Fruit fly (Drosophila melanogaster) whole organism, embryonic: ENCODE results near the gene CG4629.

Experiments
- Adf1 ChIP-seq: fragments of 200-800 bp; sonication (Bioruptor generic); IDR thresholded peaks from 2 replicates; pipeline ENCODE4 v1.3.6; 2022; ENCODE audit warnings: missing biosample characterization, missing genetic modification characterization
- CG10543 ChIP-seq: fragments of 200-800 bp; sonication (Bioruptor generic); optimal IDR thresholded peaks from 3 replicates; lab custom pipeline; 2017; ENCODE audit warnings: missing biosample characterization, mild to moderate bottlenecking, missing genetic modification characterization, moderate library complexity
- CG12299 ChIP-seq: fragments of 200-800 bp; sonication (Bioruptor generic); optimal IDR thresholded peaks from 2 replicates; lab custom pipeline; 2018; ENCODE audit warnings: missing biosample characterization, mild to moderate bottlenecking, missing genetic modification characterization
- CG13123 ChIP-seq: fragments of 200-800 bp; sonication (Bioruptor generic); optimal IDR thresholded peaks from 2 replicates; lab custom pipeline; 2016; ENCODE audit warnings: missing biosample characterization, missing genetic modification characterization
- CG13894 ChIP-seq: fragments of 200-800 bp; sonication (Bioruptor generic); optimal IDR thresholded peaks from 3 replicates; lab custom pipeline; 2018; ENCODE audit warnings: missing biosample characterization, mild to moderate bottlenecking, missing genetic modification characterization, moderate library complexity
- CG1529 ChIP-seq: fragments of 200-800 bp; sonication (Bioruptor generic); optimal IDR thresholded peaks from 3 replicates; lab custom pipeline; 2018; ENCODE audit warnings: missing biosample characterization, missing genetic modification characterization
- CG15601 ChIP-seq: fragments of 200-800 bp; sonication (Bioruptor generic); optimal IDR thresholded peaks from 3 replicates; lab custom pipeline; 2019; ENCODE audit warnings: missing biosample characterization, mild to moderate bottlenecking, missing genetic modification characterization, moderate library complexity
- CG17385 ChIP-seq: fragments of 200-800 bp; sonication (Bioruptor generic); optimal IDR thresholded peaks from 3 replicates; lab custom pipeline; 2018; ENCODE audit warnings: missing biosample characterization, mild to moderate bottlenecking, missing genetic modification characterization
- CG2129 ChIP-seq: fragments of 200-800 bp; sonication (Bioruptor generic); IDR thresholded peaks from 2 replicates; pipeline ENCODE4 v1.3.6; 2022; ENCODE audit warnings: missing biosample characterization, missing genetic modification characterization; ENCODE audit not compliant: partially characterized antibody
- CG2199 ChIP-seq: fragments of 200-800 bp; sonication (Bioruptor generic); IDR thresholded peaks from 3 replicates; pipeline ENCODE4 v1.3.6; 2022; ENCODE audit warnings: missing biosample characterization, missing genetic modification characterization
- CG4360 ChIP-seq: fragments of 200-800 bp; sonication (Bioruptor generic); IDR thresholded peaks from 2 replicates; pipeline ENCODE4 v1.3.6; 2022; ENCODE audit warnings: missing biosample characterization, missing genetic modification characterization
- CG7357 ChIP-seq: fragments of 200-800 bp; sonication (Bioruptor generic); IDR thresholded peaks from 3 replicates; pipeline ENCODE4 v1.3.6; 2022; ENCODE audit warnings: missing biosample characterization, missing genetic modification characterization
- CG7556 ChIP-seq: fragments of 200-800 bp; sonication (Bioruptor generic); optimal IDR thresholded peaks from 2 replicates; lab custom pipeline; 2017; ENCODE audit warnings: missing biosample characterization, mild to moderate bottlenecking, missing genetic modification characterization
- CG9727 ChIP-seq: fragments of 200-800 bp; sonication (Bioruptor generic); optimal IDR thresholded peaks from 3 replicates; lab custom pipeline; 2017; ENCODE audit warnings: missing biosample characterization, mild to moderate bottlenecking, missing genetic modification characterization
- D ChIP-seq, 2 experiments: fragments of 200-800 bp in 1 of 2; fragments of >200 bp in 1 of 2; sonication (Bioruptor generic) in 1 of 2; optimal IDR thresholded peaks; 2 replicates in 1 of 2; 3 replicates in 1 of 2; lab custom pipeline; 2017; ENCODE audit warnings: mild to moderate bottlenecking in 1 of 2, missing biosample characterization in 1 of 2, missing genetic modification characterization in 1 of 2, missing genetic modification reagents in 1 of 2
- D19A ChIP-seq: fragments of 200-800 bp; optimal IDR thresholded peaks from 3 replicates; lab custom pipeline; 2019; ENCODE audit warnings: missing biosample characterization, mild to moderate bottlenecking, missing genetic modification characterization, moderate library complexity
- Dbx ChIP-seq: fragments of 200-800 bp; sonication (Bioruptor generic); IDR thresholded peaks from 3 replicates; pipeline ENCODE4 v1.3.6; 2022; ENCODE audit warnings: missing biosample characterization, missing genetic modification characterization
- Ets65A ChIP-seq: fragments of 200-800 bp; sonication (Bioruptor generic); peaks from one replicate; lab custom pipeline; 2016; ENCODE audit warnings: missing biosample characterization, missing genetic modification characterization
- GATAe ChIP-seq: fragments of 200-800 bp; sonication (Bioruptor generic); conservative IDR thresholded peaks from 2 replicates; pipeline ENCODE4 v1.3.6; 2022; ENCODE audit warnings: missing biosample characterization, missing genetic modification characterization
- HmgZ ChIP-seq: fragments of 200-800 bp; sonication (Bioruptor generic); optimal IDR thresholded peaks from 2 replicates; lab custom pipeline; 2018; ENCODE audit warnings: missing biosample characterization, mild to moderate bottlenecking, missing genetic modification characterization
- Hr78 ChIP-seq, 2 experiments: fragments of 200-800 bp in 1 of 2; fragments of >200 bp in 1 of 2; sonication (Bioruptor generic) in 1 of 2; optimal IDR thresholded peaks; 2 replicates each; lab custom pipeline; 2017 to 2019; ENCODE audit warnings: missing biosample characterization in 2 of 2, missing genetic modification characterization in 2 of 2, mild to moderate bottlenecking in 1 of 2, moderate library complexity in 1 of 2
- MESR4 ChIP-seq: fragments of 200-800 bp; sonication (Bioruptor generic); optimal IDR thresholded peaks from 2 replicates; lab custom pipeline; 2018; ENCODE audit warnings: missing biosample characterization, mild to moderate bottlenecking, missing genetic modification characterization, moderate library complexity
- PHDP ChIP-seq: fragments of 200-800 bp; sonication (Bioruptor generic); optimal IDR thresholded peaks from 3 replicates; lab custom pipeline; 2018; ENCODE audit warnings: missing biosample characterization, mild to moderate bottlenecking, missing genetic modification characterization, moderate library complexity
- Rfx ChIP-seq: fragments of 200-800 bp; sonication (Bioruptor generic); IDR thresholded peaks from 2 replicates; pipeline ENCODE4 v1.3.6; 2022; ENCODE audit warnings: missing biosample characterization, missing genetic modification characterization
- dimm ChIP-seq: fragments of 200-800 bp; sonication (Bioruptor generic); IDR thresholded peaks from 2 replicates; pipeline ENCODE4 v1.3.6; 2022; ENCODE audit warnings: missing biosample characterization, missing genetic modification characterization
- exex ChIP-seq: fragments of 200-800 bp; sonication (Bioruptor generic); optimal IDR thresholded peaks from 4 replicates; lab custom pipeline; 2018; ENCODE audit warnings: missing biosample characterization, mild to moderate bottlenecking, missing genetic modification characterization, moderate library complexity
- eyg ChIP-seq: fragments of 200-800 bp; sonication (Bioruptor generic); optimal IDR thresholded peaks from 3 replicates; lab custom pipeline; 2016; ENCODE audit warnings: missing biosample characterization, missing genetic modification characterization
- gro ChIP-seq: fragments of 200-800 bp; sonication (Bioruptor generic); optimal IDR thresholded peaks from 2 replicates; lab custom pipeline; 2016; ENCODE audit warnings: missing biosample characterization, missing genetic modification characterization
- jumu ChIP-seq: fragments of 200-800 bp; sonication (Bioruptor generic); optimal IDR thresholded peaks from 3 replicates; lab custom pipeline; 2016; ENCODE audit warnings: missing biosample characterization, missing genetic modification characterization
- lab ChIP-seq: fragments of 200-800 bp; sonication (Bioruptor generic); optimal IDR thresholded peaks from 3 replicates; lab custom pipeline; 2017; ENCODE audit warnings: missing biosample characterization, missing genetic modification characterization, mild to moderate bottlenecking, moderate library complexity, missing genetic modification reagents
- oc ChIP-seq: fragments of 200-800 bp; sonication (Bioruptor generic); optimal IDR thresholded peaks from 2 replicates; lab custom pipeline; 2018; ENCODE audit warnings: missing biosample characterization, mild to moderate bottlenecking, missing genetic modification characterization, moderate library complexity
- org-1 ChIP-seq: fragments of 200-800 bp; sonication (Bioruptor generic); optimal IDR thresholded peaks from 2 replicates; lab custom pipeline; 2017; ENCODE audit warnings: missing biosample characterization, missing genetic modification characterization
- peb ChIP-seq: fragments of 200-800 bp; sonication (Bioruptor generic); IDR thresholded peaks from 2 replicates; pipeline ENCODE4 v1.3.6; 2022; ENCODE audit warnings: missing biosample characterization, missing genetic modification characterization
- pfk ChIP-seq: fragments of 200-800 bp; sonication (Bioruptor generic); optimal IDR thresholded peaks from 2 replicates; lab custom pipeline; 2018; ENCODE audit warnings: missing biosample characterization, mild to moderate bottlenecking, missing genetic modification characterization, moderate library complexity
- sc ChIP-seq, 3 experiments: fragments of >200 bp in 2 of 3; fragments of 200-800 bp in 1 of 3; sonication (Bioruptor generic) in 1 of 3; optimal IDR thresholded peaks; 2 replicates in 2 of 3; 3 replicates in 1 of 3; lab custom pipeline; 2017; ENCODE audit warnings: mild to moderate bottlenecking in 1 of 3, missing biosample characterization in 1 of 3, missing genetic modification characterization in 1 of 3, missing genetic modification reagents in 1 of 3
- sd ChIP-seq: fragments of 200-800 bp; sonication (Bioruptor generic); optimal IDR thresholded peaks from 3 replicates; lab custom pipeline; 2018; ENCODE audit warnings: missing biosample characterization, mild to moderate bottlenecking, missing genetic modification characterization, moderate library complexity
- slbo ChIP-seq: fragments of 200-800 bp; sonication (Bioruptor generic); IDR thresholded peaks from 2 replicates; pipeline ENCODE4 v1.3.6; 2022; ENCODE audit warnings: missing biosample characterization, missing genetic modification characterization
- trem ChIP-seq: fragments of 200-800 bp; optimal IDR thresholded peaks from 3 replicates; lab custom pipeline; 2019; ENCODE audit warnings: missing biosample characterization, mild to moderate bottlenecking, missing genetic modification characterization, moderate library complexity
- unpg ChIP-seq: fragments of 200-800 bp; sonication (Bioruptor generic); optimal IDR thresholded peaks from 3 replicates; lab custom pipeline; 2018; ENCODE audit warnings: missing biosample characterization, mild to moderate bottlenecking, missing genetic modification characterization, moderate library complexity

CG4629 gene

dm6 chr2L:1123078-1123818, 20.9 kb upstream of the CG4629 start (continued):
- TF ChIP-seq dimm (no peak), D19A (tag; lab: Kevin White, UChicago) (peak; percentile 61), org-1 (GFP tag; lab: Kevin White, UChicago) (peak; percentile 55), MESR4 (GFP tag; lab: Kevin White, UChicago) (no peak), sc (optimal IDR thresholded peaks at IDR 0.05; lab: Kevin White, UChicago) (no peak), sc (GFP tag; optimal IDR thresholded peaks at IDR 0.05; lab: Kevin White, UChicago) (peak; percentile 64), CG9727 (GFP tag; lab: Kevin White, UChicago) (peak; percentile 74), CG2199 (GFP tag; lab: Robert Waterston, UW) (no peak), Rfx (no peak), pfk (GFP tag; lab: Kevin White, UChicago) (no peak), CG7556 (GFP tag; lab: Kevin White, UChicago) (peak; percentile 34), gro (GFP tag; lab: Kevin White, UChicago) (no peak), CG4360 (GFP tag; lab: Robert Waterston, UW) (peak; percentile 21; the same call in 1 of the 2 replicates), Adf1 (GFP tag; lab: Robert Waterston, UW) (no peak), trem (tag; lab: Kevin White, UChicago) (peak; percentile 43), exex (tag; lab: Kevin White, UChicago) (peak; percentile 14), CG17385 (peak; percentile 20), CG7357 (no peak), peb (GFP tag; lab: Robert Waterston, UW) (peak; percentile 30; the same call in 1 of the 2 replicates), CG12299 (tag; lab: Kevin White, UChicago) (peak; percentile 43), CG1529 (GFP tag; lab: Kevin White, UChicago) (peak; percentile 64), lab (peak; percentile 63), CG13123 (GFP tag; lab: Kevin White, UChicago) (peak; percentile 18), eyg (GFP tag; lab: Kevin White, UChicago) (no peak), CG15601 (tag; lab: Kevin White, UChicago) (peak; percentile 69), HmgZ (tag; lab: Kevin White, UChicago) (peak; percentile 23), unpg (GFP tag; lab: Kevin White, UChicago) (peak; percentile 55), CG2129 (GFP tag; lab: Robert Waterston, UW) (no peak), PHDP (tag; lab: Kevin White, UChicago) (peak; percentile 65), D (optimal IDR thresholded peaks at IDR 0.05; lab: Kevin White, UChicago) (no peak), D (GFP tag; optimal IDR thresholded peaks at IDR 0.05; lab: Kevin White, UChicago) (peak; percentile 67), GATAe (GFP tag; lab: Robert Waterston, UW) (no peak), CG10543 (GFP tag; lab: Kevin White, UChicago) (peak; percentile 46), Dbx (GFP tag; lab: Robert Waterston, UW) (no peak), jumu (GFP tag; lab: Kevin White, UChicago) (no peak), slbo (GFP tag; lab: Robert Waterston, UW) (no peak)

dm6 chr2L:1122711-1122960, 20.3 kb upstream of the CG4629 start:
- TF ChIP-seq Ets65A (GFP tag; lab: Kevin White, UChicago): peak; percentile 61
- TF ChIP-seq oc: no peak
- TF ChIP-seq Hr78 (GFP tag; optimal IDR thresholded peaks at IDR 0.05; lab: Kevin White, UChicago): no peak
- TF ChIP-seq sd (tag; lab: Kevin White, UChicago): peak; percentile 80
- TF ChIP-seq CG13894: peak; percentile 37
